Fruit fly (Drosophila melanogaster): ENCODE data around the gene Naa60.

The Naa60 gene

DNA sequence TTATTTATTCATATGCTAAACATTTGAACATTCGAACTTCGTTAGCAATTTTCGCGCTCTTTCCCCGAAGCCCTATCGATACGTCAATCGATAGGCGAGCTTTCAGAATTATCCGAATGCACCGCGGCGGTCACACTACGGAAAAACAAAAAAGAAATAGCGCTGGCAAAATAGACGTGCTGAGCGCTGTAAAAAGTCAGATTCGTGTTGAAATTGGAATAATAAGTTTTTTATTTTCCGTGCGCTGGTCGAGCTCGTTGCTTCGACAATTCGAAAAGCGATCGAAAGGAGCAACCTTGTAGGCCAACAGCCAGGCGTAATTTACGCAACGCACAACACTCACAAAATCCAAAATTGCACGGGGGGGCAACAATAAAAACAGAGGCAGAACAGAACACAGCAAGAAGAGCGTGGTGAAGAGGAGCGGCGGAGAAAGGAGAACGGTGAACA lies 28.5 kb upstream of the Naa60 start, which contains the start of gene Ubc4:
Gene Ubc4 (plus strand): TSS at position 144 of the 450 bp plus-strand sequence.
- TF ChIP-seq brk (GFP tag; optimal IDR thresholded peaks at IDR 0.05), result no peak
- peak; percentile 14 for TF ChIP-seq OdsH (GFP tag; optimal IDR thresholded peaks at IDR 0.05)
- no peak for TF ChIP-seq tai (GFP tag; optimal IDR thresholded peaks at IDR 0.05)
- no peak for TF ChIP-seq sv (GFP tag; optimal IDR thresholded peaks at IDR 0.05)
- TF ChIP-seq GATAd (GFP tag; optimal IDR thresholded peaks at IDR 0.05), result no peak
- TF ChIP-seq psq (GFP tag; optimal IDR thresholded peaks at IDR 0.05), result peak; percentile 87
- no peak for TF ChIP-seq N (GFP tag; optimal IDR thresholded peaks at IDR 0.05)
- TF ChIP-seq Abd-B (GFP tag; optimal IDR thresholded peaks at IDR 0.05), result no peak
- peak; percentile 13 for TF ChIP-seq ey (GFP tag; optimal IDR thresholded peaks at IDR 0.05)
- no peak for TF ChIP-seq Myc (optimal IDR thresholded peaks at IDR 0.05)
- no peak for TF ChIP-seq dl (GFP tag; optimal IDR thresholded peaks at IDR 0.05; ENCODE audit: insufficient read depth in 1 of 2, partially characterized antibody in 2 of 2)
- no peak for TF ChIP-seq foxo (GFP tag; optimal IDR thresholded peaks at IDR 0.05)
- no peak for TF ChIP-seq Vsx2 (GFP tag; optimal IDR thresholded peaks at IDR 0.05; ENCODE audit: partially characterized antibody)
- no peak for TF ChIP-seq CG32264 (GFP tag; optimal IDR thresholded peaks at IDR 0.05)
- TF ChIP-seq dmrt93B (GFP tag; optimal IDR thresholded peaks at IDR 0.05), result no peak
- peak; percentile 45 for TF ChIP-seq Sp1 (GFP tag; optimal IDR thresholded peaks at IDR 0.05)
- no peak for TF ChIP-seq dsf (GFP tag; optimal IDR thresholded peaks at IDR 0.05; ENCODE audit: borderline replicate concordance)
- TF ChIP-seq pan (optimal IDR thresholded peaks at IDR 0.05), result no peak
- TF ChIP-seq Dfd (GFP tag; optimal IDR thresholded peaks at IDR 0.05), result no peak
- TF ChIP-seq Hr83 (GFP tag; optimal IDR thresholded peaks at IDR 0.05; ENCODE audit: poor library complexity, severe bottlenecking), result peak; percentile 7
- peak; percentile 22 for TF ChIP-seq br (GFP tag; optimal IDR thresholded peaks at IDR 0.05)
- TF ChIP-seq HLH106 (tag; optimal IDR thresholded peaks at IDR 0.05), result peak; percentile 30
- TF ChIP-seq sage (GFP tag; optimal IDR thresholded peaks at IDR 0.05), result no peak
- no peak for TF ChIP-seq Rel (GFP tag; optimal IDR thresholded peaks at IDR 0.05)
- peak; percentile 33 for TF ChIP-seq Rel (tag; optimal IDR thresholded peaks at IDR 0.05)
- TF ChIP-seq CG9705 (GFP tag; optimal IDR thresholded peaks at IDR 0.05), result no peak
- no peak for TF ChIP-seq Hnf4 (GFP tag; optimal IDR thresholded peaks at IDR 0.05)
- no peak for TF ChIP-seq usp (GFP tag; optimal IDR thresholded peaks at IDR 0.05)
- no peak for TF ChIP-seq Jra (GFP tag; optimal IDR thresholded peaks at IDR 0.05)
- no peak for TF ChIP-seq CrebA (GFP tag; optimal IDR thresholded peaks at IDR 0.05; ENCODE audit: borderline replicate concordance)
- no peak for TF ChIP-seq Hr78 (GFP tag; optimal IDR thresholded peaks at IDR 0.05)
- peak; percentile 64 for TF ChIP-seq rgr (GFP tag; optimal IDR thresholded peaks at IDR 0.05)
- TF ChIP-seq fru (GFP tag; optimal IDR thresholded peaks at IDR 0.05), result peak; percentile 30
- no peak for TF ChIP-seq Mio (GFP tag; optimal IDR thresholded peaks at IDR 0.05)
- TF ChIP-seq lola (GFP tag; optimal IDR thresholded peaks at IDR 0.05), result no peak
- no peak for TF ChIP-seq Dif (GFP tag; optimal IDR thresholded peaks at IDR 0.05; ENCODE audit: partially characterized antibody)
- no peak for TF ChIP-seq jim (GFP tag; optimal IDR thresholded peaks at IDR 0.05)
- no peak for TF ChIP-seq woc (GFP tag; optimal IDR thresholded peaks at IDR 0.05)
- peak; percentile 47 for TF ChIP-seq h (GFP tag; optimal IDR thresholded peaks at IDR 0.05)

DNA sequence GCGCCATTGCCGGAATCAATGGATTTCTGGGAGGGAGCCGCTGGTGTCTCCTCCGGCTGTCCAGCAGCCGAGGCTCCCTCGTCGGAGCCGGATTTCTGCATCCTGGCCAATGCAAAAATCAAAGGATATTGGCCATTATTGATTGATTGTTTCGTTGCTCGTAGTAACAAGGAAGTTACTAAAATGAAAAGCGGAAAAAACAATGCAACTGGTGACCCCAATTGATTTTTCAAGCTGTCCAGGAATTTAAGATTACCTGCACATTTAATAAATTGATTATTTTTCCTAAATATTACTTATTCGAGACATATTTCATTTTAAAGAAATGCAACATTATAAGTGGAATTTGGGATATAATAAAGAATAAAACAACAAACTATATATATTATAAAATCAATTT lies 23.2 kb upstream of the Naa60 start, which contains the start of gene CG6761:
Gene CG6761 (minus strand): TSS at position 101 of the 400 bp plus-strand sequence.
- no peak for TF ChIP-seq dmrt93B (GFP tag; optimal IDR thresholded peaks at IDR 0.05)

DNA sequence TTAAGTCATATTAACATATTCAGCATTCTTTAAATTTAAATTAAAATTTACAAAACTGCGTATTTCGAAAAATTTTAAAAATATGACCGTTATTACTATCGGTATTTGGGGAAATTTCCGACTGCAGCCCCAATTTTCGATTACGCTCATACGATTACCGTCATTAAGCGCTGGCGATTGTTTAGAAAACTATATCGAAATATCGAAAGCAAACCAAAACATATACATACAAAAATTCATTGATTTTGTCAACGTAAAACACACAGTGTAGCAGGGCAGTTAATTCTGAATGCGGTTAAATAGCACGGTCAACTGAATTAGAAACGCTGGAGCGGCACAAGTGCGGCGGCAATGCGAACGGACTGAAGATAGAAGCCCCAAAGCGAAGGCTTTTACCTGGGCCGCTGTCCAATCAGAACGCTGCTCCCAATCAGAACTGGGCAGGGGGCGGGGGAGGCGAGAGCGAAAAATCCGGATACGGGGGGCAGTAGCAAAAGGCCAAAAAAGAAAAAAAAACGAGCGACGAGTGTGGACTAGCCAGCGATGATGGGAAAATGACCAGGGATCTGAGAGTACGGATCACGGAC lies 22.4 kb upstream of the Naa60 start, which contains the start of gene CG16711:
Gene CG16711 (plus strand): TSS at position 170 of the 587 bp plus-strand sequence.
- TF ChIP-seq Rel (GFP tag; optimal IDR thresholded peaks at IDR 0.05) (no peak), Rel (tag; optimal IDR thresholded peaks at IDR 0.05) (peak; percentile 38), brk (GFP tag; optimal IDR thresholded peaks at IDR 0.05) (no peak), foxo (GFP tag; optimal IDR thresholded peaks at IDR 0.05) (no peak), lola (GFP tag; optimal IDR thresholded peaks at IDR 0.05) (no peak), CG32264 (GFP tag; optimal IDR thresholded peaks at IDR 0.05) (no peak), usp (GFP tag; optimal IDR thresholded peaks at IDR 0.05) (no peak), ey (GFP tag; optimal IDR thresholded peaks at IDR 0.05) (no peak), Vsx2 (GFP tag; optimal IDR thresholded peaks at IDR 0.05; ENCODE audit: partially characterized antibody) (no peak), h (GFP tag; optimal IDR thresholded peaks at IDR 0.05) (no peak)

Measured in whole organism, wandering third instar larva.